Fruit fly (Drosophila melanogaster): ENCODE results near the gene slo.

slo gene

dm6 chr3R:24753561-24754027 is 91.3 kb downstream of the slo start, which contains the start of gene asp (continued):
- TF ChIP-seq CG7357 (GFP tag; IDR thresholded peaks at IDR 0.05), result peak; percentile 81
- TF ChIP-seq CG30020 (tag; optimal IDR thresholded peaks at IDR 0.05), result no peak
- TF ChIP-seq exex (tag; optimal IDR thresholded peaks at IDR 0.05), result no peak
- no peak for TF ChIP-seq CG4282 (GFP tag; optimal IDR thresholded peaks at IDR 0.05)
- TF ChIP-seq slbo (GFP tag; IDR thresholded peaks at IDR 0.05), result peak; percentile 35; the same call in 1 of the 2 replicates
- TF ChIP-seq Nf-YC (tag; optimal IDR thresholded peaks at IDR 0.05), result no peak
- no peak for TF ChIP-seq Hey (tag; optimal IDR thresholded peaks at IDR 0.05)
- TF ChIP-seq Atf6 (GFP tag; IDR thresholded peaks at IDR 0.05), result no peak
- TF ChIP-seq org-1 (GFP tag; optimal IDR thresholded peaks at IDR 0.05), result no peak
- peak; percentile 26; the same call in 1 of the 2 replicates for TF ChIP-seq lmd (GFP tag; IDR thresholded peaks at IDR 0.05)
- TF ChIP-seq bcd (GFP tag; optimal IDR thresholded peaks at IDR 0.05), result no peak
- no peak for TF ChIP-seq CG16863 (GFP tag; optimal IDR thresholded peaks at IDR 0.05)
- no peak for TF ChIP-seq BtbVII (GFP tag; optimal IDR thresholded peaks at IDR 0.05)
- no peak for TF ChIP-seq NC2β (GFP tag; optimal IDR thresholded peaks at IDR 0.05)
- TF ChIP-seq Hr51 (GFP tag; optimal IDR thresholded peaks at IDR 0.05), result no peak
- no peak for TF ChIP-seq Nf-YA (GFP tag; IDR thresholded peaks at IDR 0.05)
- TF ChIP-seq CG11456 (GFP tag; IDR thresholded peaks at IDR 0.05), result no peak
- peak; percentile 33 for TF ChIP-seq dmrt11E (tag; optimal IDR thresholded peaks at IDR 0.05)
- no peak for TF ChIP-seq CG18011 (GFP tag; optimal IDR thresholded peaks at IDR 0.05)
- peak; percentile 52 for TF ChIP-seq CG30403 (GFP tag; optimal IDR thresholded peaks at IDR 0.05)
- no peak for TF ChIP-seq crc (GFP tag; optimal IDR thresholded peaks at IDR 0.05)
- TF ChIP-seq Ssrp (tag; optimal IDR thresholded peaks at IDR 0.05), result no peak
- peak; percentile 47 for TF ChIP-seq tin (GFP tag; optimal IDR thresholded peaks at IDR 0.05)
- no peak for TF ChIP-seq repo (GFP tag; optimal IDR thresholded peaks at IDR 0.05)
- TF ChIP-seq esg (GFP tag; conservative IDR thresholded peaks at IDR 0.05), result no peak
- TF ChIP-seq Xbp1 (GFP tag; optimal IDR thresholded peaks at IDR 0.05), result peak; percentile 48
- TF ChIP-seq Max (GFP tag; optimal IDR thresholded peaks at IDR 0.05), result no peak
- TF ChIP-seq Mad (GFP tag; optimal IDR thresholded peaks at IDR 0.05), result no peak
- TF ChIP-seq CG13287 (GFP tag; IDR thresholded peaks at IDR 0.05; ENCODE audit: partially characterized antibody), result peak; percentile 89
- TF ChIP-seq CG10366 (GFP tag; IDR thresholded peaks at IDR 0.05), result no peak
- peak; percentile 61 for TF ChIP-seq CG12391 (tag; optimal IDR thresholded peaks at IDR 0.05)
- TF ChIP-seq CG17802 (tag; optimal IDR thresholded peaks at IDR 0.05), result peak; percentile 98
- no peak for TF ChIP-seq H2.0 (GFP tag; IDR thresholded peaks at IDR 0.05)
- TF ChIP-seq CG6765 (GFP tag; optimal IDR thresholded peaks at IDR 0.05), result no peak
